Worm (Caenorhabditis elegans): ENCODE measurements around the gene fbxb-102.

DNA sequence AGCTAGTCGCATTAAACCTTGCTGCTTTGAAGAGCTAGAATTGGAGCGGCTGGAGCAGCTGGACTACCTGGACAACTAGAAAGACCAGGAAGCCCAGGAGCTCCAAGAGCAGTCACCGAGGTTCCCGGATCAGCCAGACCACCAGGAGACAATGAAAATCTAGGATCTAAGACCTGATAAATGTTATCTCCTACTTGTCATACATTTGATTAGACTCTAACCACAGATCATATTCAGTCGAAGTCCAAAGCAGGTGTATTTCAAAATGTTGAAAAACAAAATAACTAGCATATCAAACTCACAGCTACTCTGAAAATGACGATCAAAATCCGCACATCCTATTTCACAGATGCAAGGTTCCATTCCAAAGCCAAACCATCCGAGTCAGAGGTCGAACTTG is 9.2 kb downstream of the fbxb-102 start, which contains the start of gene srz-6:
- no peak for TF ChIP-seq tab-1 (GFP tag; IDR thresholded peaks at IDR 0.05)
- TF ChIP-seq T22C8.4 (GFP tag; IDR thresholded peaks at IDR 0.05), result no peak
- TF ChIP-seq flt-1 (GFP tag; IDR thresholded peaks at IDR 0.05), result no peak
- no peak for TF ChIP-seq med-1 (GFP tag; optimal IDR thresholded peaks at IDR 0.05; ENCODE audit: insufficient read depth)
- TF ChIP-seq klf-2 (GFP tag; conservative IDR thresholded peaks at IDR 0.05), result no peak
- TF ChIP-seq ref-1 (GFP tag; conservative IDR thresholded peaks at IDR 0.05), result no peak
- TF ChIP-seq ztf-29 (GFP tag; IDR thresholded peaks at IDR 0.05), result no peak
- TF ChIP-seq ztf-23 (GFP tag; IDR thresholded peaks at IDR 0.05), result no peak
- no peak for TF ChIP-seq cog-1 (tag; optimal IDR thresholded peaks at IDR 0.05)
